Worm (Caenorhabditis elegans) whole organism, young adult: ENCODE results near the gene mtm-3.

ENCODE experiments used
- F10E7.11 ChIP-seq: sonication (generic microtip); optimal IDR thresholded peaks from 2 replicates; lab custom pipeline; 2017; ENCODE audit warnings: mild to moderate bottlenecking, missing genetic modification characterization, moderate library complexity, missing compliant biosample characterization
- F23B12.7 ChIP-seq: sonication (generic microtip); optimal IDR thresholded peaks from 2 replicates; lab custom pipeline; 2017; ENCODE audit warnings: missing genetic modification characterization, mild to moderate bottlenecking, missing compliant biosample characterization, antibody characterized with exemption, moderate library complexity; ENCODE audit not compliant: insufficient read depth
- F39B2.1 ChIP-seq: fragments of 200-800 bp; sonication (Bioruptor generic); IDR thresholded peaks from 2 replicates; pipeline ENCODE4 v1.3.6; 2022; ENCODE audit warnings: missing genetic modification reagents, missing genetic modification characterization, missing compliant biosample characterization
- K11D2.4 ChIP-seq: fragments of 200-800 bp; sonication (Bioruptor generic); IDR thresholded peaks from 2 replicates; pipeline ENCODE4 v1.3.6; 2022; ENCODE audit warnings: missing genetic modification reagents, missing genetic modification characterization, missing compliant biosample characterization
- K12H6.12 ChIP-seq: fragments of 200-800 bp; sonication (Bioruptor generic); optimal IDR thresholded peaks from 2 replicates; lab custom pipeline; 2018; ENCODE audit warnings: mild to moderate bottlenecking, missing genetic modification characterization, missing compliant biosample characterization
- Y53F4B.3 ChIP-seq: fragments of 200-800 bp; sonication (Bioruptor generic); IDR thresholded peaks from 2 replicates; pipeline ENCODE4 v1.3.6; 2022; ENCODE audit warnings: missing genetic modification reagents, missing genetic modification characterization, missing compliant biosample characterization
- Y53G8AR.9 ChIP-seq: fragments of 200-800 bp; sonication (Bioruptor generic); conservative IDR thresholded peaks from 2 replicates; pipeline ENCODE4 v1.3.6; 2022; ENCODE audit warnings: missing genetic modification reagents, missing genetic modification characterization, missing compliant biosample characterization
- Y56A3A.18 ChIP-seq: fragments of 200-800 bp; sonication (Bioruptor generic); IDR thresholded peaks from 2 replicates; pipeline ENCODE4 v1.3.6; 2022; ENCODE audit warnings: missing genetic modification reagents, missing genetic modification characterization, missing compliant biosample characterization
- akir-1 ChIP-seq: fragments of 200-800 bp; sonication (Bioruptor generic); optimal IDR thresholded peaks from 2 replicates; lab custom pipeline; 2018; ENCODE audit warnings: mild to moderate bottlenecking, missing genetic modification characterization, moderate library complexity, missing compliant biosample characterization
- ama-1 ChIP-seq, 3 experiments: fragments of 150-350 bp in 1 of 3; sonication (generic microtip) in 2 of 3; optimal IDR thresholded peaks; 2 replicates each; lab custom pipeline; 2014 to 2018; ENCODE audit warnings: missing biosample characterization in 2 of 3, missing genetic modification characterization in 2 of 3, missing genetic modification reagents in 2 of 3
- atf-7 ChIP-seq: sonication (generic microtip); optimal IDR thresholded peaks from 2 replicates; lab custom pipeline; 2017; ENCODE audit warnings: mild to moderate bottlenecking, missing genetic modification characterization, missing compliant biosample characterization
- cebp-1 ChIP-seq, 2 experiments: fragments of 200-800 bp in 1 of 2; sonication (Bioruptor generic) in 1 of 2; sonication (generic microtip) in 1 of 2; IDR thresholded peaks in 1 of 2; optimal IDR thresholded peaks in 1 of 2; 2 replicates each; pipeline versions ENCODE4 v1.3.6 to Lab custom; 2017 to 2022; ENCODE audit warnings: missing compliant biosample characterization in 2 of 2, missing genetic modification characterization in 2 of 2, mild to moderate bottlenecking in 1 of 2, missing genetic modification reagents in 1 of 2, moderate library complexity in 1 of 2
- ceh-91 ChIP-seq: fragments of 200-800 bp; sonication (Bioruptor generic); IDR thresholded peaks from 2 replicates; pipeline ENCODE4 v1.3.6; 2022; ENCODE audit warnings: missing genetic modification reagents, missing genetic modification characterization, missing compliant biosample characterization
- dox-1 ChIP-seq: fragments of 200-800 bp; sonication (Bioruptor generic); IDR thresholded peaks from 2 replicates; pipeline ENCODE4 v1.3.6; 2022; ENCODE audit warnings: missing genetic modification reagents, missing genetic modification characterization, missing compliant biosample characterization
- efl-1 ChIP-seq: fragments of 150-350 bp; optimal IDR thresholded peaks from 2 replicates; lab custom pipeline; 2014; ENCODE audit warnings: missing biosample characterization, missing genetic modification reagents, missing genetic modification characterization
- ekl-4 ChIP-seq: fragments of 200-800 bp; sonication (Bioruptor generic); IDR thresholded peaks from 2 replicates; pipeline ENCODE4 v1.3.6; 2022; ENCODE audit warnings: missing genetic modification reagents, missing genetic modification characterization, missing compliant biosample characterization
- gei-17 ChIP-seq: fragments of 200-800 bp; sonication (Bioruptor generic); optimal IDR thresholded peaks from 2 replicates; lab custom pipeline; 2018; ENCODE audit warnings: mild to moderate bottlenecking, missing genetic modification characterization, missing compliant biosample characterization
- hmg-1.2 ChIP-seq: fragments of 200-800 bp; sonication (Bioruptor generic); IDR thresholded peaks from 2 replicates; pipeline ENCODE4 v1.3.6; 2022; ENCODE audit warnings: missing genetic modification reagents, missing genetic modification characterization, missing compliant biosample characterization
- hrde-1 ChIP-seq: sonication (generic microtip); optimal IDR thresholded peaks from 2 replicates; lab custom pipeline; 2016; ENCODE audit warnings: missing genetic modification characterization, mild to moderate bottlenecking, missing compliant biosample characterization, moderate library complexity, missing genotype, missing genetic modification reagents, borderline replicate concordance
- lin-35 ChIP-seq, 3 experiments: fragments of 150-350 bp in 2 of 3; sonication (generic microtip) in 1 of 3; optimal IDR thresholded peaks; 2 replicates each; lab custom pipeline; 2014 to 2018; ENCODE audit warnings: missing biosample characterization in 3 of 3, missing genetic modification characterization in 3 of 3, missing genetic modification reagents in 3 of 3
- lin-54 ChIP-seq: fragments of 200-800 bp; sonication (Bioruptor generic); optimal IDR thresholded peaks from 2 replicates; lab custom pipeline; 2018; ENCODE audit warnings: mild to moderate bottlenecking, missing genetic modification characterization, missing compliant biosample characterization
- lsl-1 ChIP-seq: fragments of 200-800 bp; sonication (Bioruptor generic); optimal IDR thresholded peaks from 2 replicates; lab custom pipeline; 2018; ENCODE audit warnings: mild to moderate bottlenecking, missing genetic modification characterization, moderate library complexity, missing compliant biosample characterization
- lsy-27 ChIP-seq: sonication (generic microtip); optimal IDR thresholded peaks from 2 replicates; lab custom pipeline; 2017; ENCODE audit warnings: missing genetic modification characterization, mild to moderate bottlenecking, missing compliant biosample characterization, antibody characterized with exemption, missing genotype, borderline replicate concordance; ENCODE audit not compliant: insufficient read depth
- madf-3 ChIP-seq: fragments of 200-800 bp; sonication (Bioruptor generic); IDR thresholded peaks from 2 replicates; pipeline ENCODE4 v1.3.6; 2022; ENCODE audit warnings: missing genetic modification reagents, missing genetic modification characterization, missing compliant biosample characterization
- madf-6 ChIP-seq: fragments of 200-800 bp; sonication (Bioruptor generic); IDR thresholded peaks from 2 replicates; pipeline ENCODE4 v1.3.6; 2022; ENCODE audit warnings: missing genetic modification reagents, missing genetic modification characterization, missing compliant biosample characterization
- madf-8 ChIP-seq: fragments of 200-800 bp; sonication (Bioruptor generic); conservative IDR thresholded peaks from 2 replicates; pipeline ENCODE4 v1.3.6; 2022; ENCODE audit warnings: missing genetic modification reagents, missing genetic modification characterization, missing compliant biosample characterization
- mes-4 ChIP-seq: sonication (generic microtip); optimal IDR thresholded peaks from 2 replicates; lab custom pipeline; 2016; ENCODE audit warnings: missing genotype, missing genetic modification characterization, missing compliant biosample characterization
- mxl-1 ChIP-seq: sonication (generic microtip); optimal IDR thresholded peaks from 2 replicates; lab custom pipeline; 2016; ENCODE audit warnings: missing genetic modification characterization, missing compliant biosample characterization
- nfya-2 ChIP-seq: fragments of 200-800 bp; sonication (Bioruptor generic); IDR thresholded peaks from 2 replicates; pipeline ENCODE4 v1.3.6; 2022; ENCODE audit warnings: missing genetic modification reagents, missing genetic modification characterization, missing compliant biosample characterization
- nfyb-1 ChIP-seq: fragments of 200-800 bp; sonication (Bioruptor generic); IDR thresholded peaks from 2 replicates; pipeline ENCODE4 v1.3.6; 2022; ENCODE audit warnings: missing genetic modification reagents, missing genetic modification characterization, missing compliant biosample characterization
- nhr-120 ChIP-seq: fragments of 200-800 bp; sonication (Bioruptor generic); IDR thresholded peaks from 2 replicates; pipeline ENCODE4 v1.3.6; 2022; ENCODE audit warnings: missing genetic modification characterization, missing compliant biosample characterization
- nhr-90 ChIP-seq: sonication (generic microtip); optimal IDR thresholded peaks from 2 replicates; lab custom pipeline; 2016; ENCODE audit warnings: missing genotype, mild to moderate bottlenecking, missing genetic modification characterization, missing compliant biosample characterization
- pbrm-1 ChIP-seq: fragments of 200-800 bp; sonication (Bioruptor generic); IDR thresholded peaks from 2 replicates; pipeline ENCODE4 v1.3.6; 2022; ENCODE audit warnings: missing genetic modification reagents, missing genetic modification characterization, missing compliant biosample characterization
- repo-1 ChIP-seq: sonication (generic microtip); optimal IDR thresholded peaks from 2 replicates; lab custom pipeline; 2017; ENCODE audit warnings: mild to moderate bottlenecking, missing genetic modification characterization, missing compliant biosample characterization
- sdz-38 ChIP-seq: sonication (generic microtip); optimal IDR thresholded peaks from 2 replicates; lab custom pipeline; 2016; ENCODE audit warnings: missing genotype, missing genetic modification characterization, missing compliant biosample characterization
- sea-2 ChIP-seq: fragments of 200-800 bp; sonication (Bioruptor generic); IDR thresholded peaks from 2 replicates; pipeline ENCODE4 v1.3.6; 2022; ENCODE audit warnings: missing genetic modification characterization, missing compliant biosample characterization
- snpc-4 ChIP-seq, 5 experiments: fragments of 150-350 bp in 1 of 5; sonication (generic microtip) in 4 of 5; optimal IDR thresholded peaks; 2 replicates each; lab custom pipeline; 2014 to 2018; ENCODE audit warnings: missing genetic modification characterization in 5 of 5, missing biosample characterization in 3 of 5, antibody characterized with exemption in 2 of 5, mild to moderate bottlenecking in 2 of 5, missing compliant biosample characterization in 2 of 5, missing genotype in 2 of 5, moderate library complexity in 2 of 5, missing genetic modification reagents in 1 of 5
- somi-1 ChIP-seq: fragments of 200-800 bp; sonication (Bioruptor generic); optimal IDR thresholded peaks from 2 replicates; lab custom pipeline; 2018; ENCODE audit warnings: mild to moderate bottlenecking, missing genetic modification characterization, missing compliant biosample characterization
- tbx-9 ChIP-seq: sonication (generic microtip); optimal IDR thresholded peaks from 2 replicates; lab custom pipeline; 2016; ENCODE audit warnings: borderline replicate concordance, missing genetic modification characterization, inconsistent platforms, missing compliant biosample characterization
- tlf-1 ChIP-seq: fragments of 200-800 bp; sonication (Bioruptor generic); optimal IDR thresholded peaks from 2 replicates; lab custom pipeline; 2018; ENCODE audit warnings: mild to moderate bottlenecking, missing genetic modification characterization, missing compliant biosample characterization
- ztf-22 ChIP-seq: fragments of 200-800 bp; sonication (Bioruptor generic); optimal IDR thresholded peaks from 2 replicates; lab custom pipeline; 2018; ENCODE audit warnings: mild to moderate bottlenecking, missing genetic modification characterization, moderate library complexity, missing compliant biosample characterization

mtm-3 gene

ce11 chrIII:3797180-3798026 is 2.9 kb downstream of the mtm-3 start (continued):
- TF ChIP-seq F23B12.7 (no peak), nfya-2 (GFP tag; lab: Robert Waterston, UW) (no peak), K11D2.4 (peak; percentile 22; the same call in 1 of the 2 replicates), hmg-1.2 (GFP tag; lab: Robert Waterston, UW) (peak; percentile 67), Y53G8AR.9 (GFP tag; lab: Robert Waterston, UW) (0 out of 2 replicates have a peak, but pooled peaks have one; percentile 18), ama-1 (optimal IDR thresholded peaks at IDR 0.05; lab: Kevin White, UChicago) (no peak), ama-1 (GFP tag; optimal IDR thresholded peaks at IDR 0.05; lab: Kevin White, UChicago) (no peak), F10E7.11 (no peak), snpc-4 (GFP tag; optimal IDR thresholded peaks at IDR 0.05; lab: Kevin White, UChicago) (no peak), snpc-4 (tag; optimal IDR thresholded peaks at IDR 0.05; lab: Kevin White, UChicago) (peak in 1 of 4 experiments; percentile 18), cebp-1 (GFP tag; IDR thresholded peaks at IDR 0.05; lab: Robert Waterston, UW) (0 out of 2 replicates have a peak, but pooled peaks have one; percentile 52), cebp-1 (tag; optimal IDR thresholded peaks at IDR 0.05; lab: Kevin White, UChicago) (peak; percentile 54), atf-7 (tag; lab: Kevin White, UChicago) (peak; percentile 12)

ce11 chrIII:3795933-3796332 is 4.3 kb downstream of the mtm-3 start:
- TF ChIP-seq sea-2 (GFP tag; lab: Robert Waterston, UW) (no peak), tbx-9 (tag; lab: Kevin White, UChicago) (no peak), ztf-22 (GFP tag; lab: Kevin White, UChicago) (no peak), madf-6 (GFP tag; lab: Robert Waterston, UW) (0 out of 2 replicates have a peak, but pooled peaks have one; percentile 27), ekl-4 (GFP tag; lab: Robert Waterston, UW) (no peak), ama-1 (optimal IDR thresholded peaks at IDR 0.05; lab: Kevin White, UChicago) (peak; percentile 51), ama-1 (GFP tag; optimal IDR thresholded peaks at IDR 0.05; lab: Kevin White, UChicago) (no peak), K12H6.12 (no peak), lsl-1 (GFP tag; lab: Kevin White, UChicago) (no peak), akir-1 (GFP tag; lab: Kevin White, UChicago) (no peak)

ce11 chrIII:3790855-3791254 is 9.4 kb downstream of the mtm-3 start:
- TF ChIP-seq akir-1 (GFP tag; lab: Kevin White, UChicago) = no peak
- no peak for TF ChIP-seq F39B2.1 (GFP tag; lab: Robert Waterston, UW)
- no peak for TF ChIP-seq nhr-120 (GFP tag; lab: Robert Waterston, UW)
- peak; percentile 97 for TF ChIP-seq nfyb-1
- no peak for TF ChIP-seq F10E7.11
- TF ChIP-seq nhr-90 (tag; lab: Kevin White, UChicago) = no peak
- TF ChIP-seq lsy-27 (tag; lab: Kevin White, UChicago) = no peak
- TF ChIP-seq mxl-1 = no peak
- no peak for TF ChIP-seq mes-4 (tag; lab: Kevin White, UChicago)
- no peak for TF ChIP-seq Y53F4B.3 (GFP tag; lab: Robert Waterston, UW)
- TF ChIP-seq somi-1 (GFP tag; lab: Kevin White, UChicago) = no peak
- TF ChIP-seq repo-1 = no peak
- no peak for TF ChIP-seq madf-8 (GFP tag; lab: Robert Waterston, UW)
- no peak for TF ChIP-seq cebp-1 (GFP tag; IDR thresholded peaks at IDR 0.05; lab: Robert Waterston, UW)
- TF ChIP-seq cebp-1 (tag; optimal IDR thresholded peaks at IDR 0.05; lab: Kevin White, UChicago) = peak; percentile 12
- TF ChIP-seq madf-3 (GFP tag; lab: Robert Waterston, UW) = no peak
- peak; percentile 10 for TF ChIP-seq lin-54 (GFP tag; lab: Kevin White, UChicago)
- TF ChIP-seq efl-1 = no peak
- TF ChIP-seq dox-1 = 0 out of 2 replicates have a peak, but pooled peaks have one; percentile 33
- no peak for TF ChIP-seq hrde-1
- no peak for TF ChIP-seq tlf-1 (GFP tag; lab: Kevin White, UChicago)
- no peak for TF ChIP-seq Y56A3A.18 (GFP tag; lab: Robert Waterston, UW)
- no peak for TF ChIP-seq pbrm-1 (GFP tag; lab: Robert Waterston, UW)
- no peak for TF ChIP-seq ceh-91
- no peak for TF ChIP-seq sdz-38 (tag; lab: Kevin White, UChicago)
- peak in 1 of 3 experiments; percentile 25 for TF ChIP-seq lin-35 (GFP tag; optimal IDR thresholded peaks at IDR 0.05; lab: Kevin White, UChicago)
- TF ChIP-seq gei-17 (GFP tag; lab: Kevin White, UChicago) = no peak
